Fruit fly (Drosophila melanogaster) whole organism, embryonic: Measurements from ENCODE around the gene Rad9.

ENCODE experiments used
- ATbp ChIP-seq: fragments of 200-800 bp; sonication (Bioruptor generic); optimal IDR thresholded peaks from 2 replicates; lab custom pipeline; 2017; ENCODE audit warnings: missing biosample characterization, mild to moderate bottlenecking, missing genetic modification characterization, missing genetic modification reagents
- Abd-B ChIP-seq: fragments of 200-800 bp; sonication (Bioruptor generic); optimal IDR thresholded peaks from 2 replicates; lab custom pipeline; 2018; ENCODE audit warnings: missing biosample characterization, mild to moderate bottlenecking, missing genetic modification characterization, moderate library complexity
- Atf-2 ChIP-seq: fragments of 200-800 bp; sonication (Bioruptor generic); optimal IDR thresholded peaks from 2 replicates; lab custom pipeline; 2016; ENCODE audit warnings: missing biosample characterization, missing genetic modification characterization
- BEAF-32 ChIP-seq: fragments of 200-800 bp; sonication (Bioruptor generic); optimal IDR thresholded peaks from 3 replicates; lab custom pipeline; 2017; ENCODE audit warnings: missing biosample characterization, missing genetic modification characterization, mild to moderate bottlenecking, moderate library complexity, missing genetic modification reagents
- C15 ChIP-seq: fragments of 200-800 bp; sonication (Bioruptor generic); IDR thresholded peaks from 3 replicates; pipeline ENCODE4 v1.3.6; 2022; ENCODE audit warnings: missing biosample characterization, missing genetic modification characterization
- CG10321 ChIP-seq: fragments of 200-800 bp; sonication (Bioruptor generic); IDR thresholded peaks from 2 replicates; pipeline ENCODE4 v1.3.6; 2022; ENCODE audit warnings: missing biosample characterization, missing genetic modification characterization
- CG12942 ChIP-seq: fragments of 200-800 bp; sonication (Bioruptor generic); optimal IDR thresholded peaks from 3 replicates; lab custom pipeline; 2016; ENCODE audit warnings: missing biosample characterization, missing genetic modification characterization
- CG15601 ChIP-seq: fragments of 200-800 bp; sonication (Bioruptor generic); optimal IDR thresholded peaks from 3 replicates; lab custom pipeline; 2019; ENCODE audit warnings: missing biosample characterization, mild to moderate bottlenecking, missing genetic modification characterization, moderate library complexity
- CG17385 ChIP-seq: fragments of 200-800 bp; sonication (Bioruptor generic); optimal IDR thresholded peaks from 3 replicates; lab custom pipeline; 2018; ENCODE audit warnings: missing biosample characterization, mild to moderate bottlenecking, missing genetic modification characterization
- CG17612 ChIP-seq: fragments of 200-800 bp; sonication (Bioruptor generic); IDR thresholded peaks from 2 replicates; pipeline ENCODE4 v1.3.6; 2022; ENCODE audit warnings: missing biosample characterization, missing genetic modification characterization
- CG3407 ChIP-seq: fragments of 200-800 bp; sonication (Bioruptor generic); optimal IDR thresholded peaks from 2 replicates; lab custom pipeline; 2018; ENCODE audit warnings: missing biosample characterization, mild to moderate bottlenecking, missing genetic modification characterization
- CG4282 ChIP-seq: fragments of 200-800 bp; sonication (Bioruptor generic); optimal IDR thresholded peaks from 2 replicates; lab custom pipeline; 2016; ENCODE audit warnings: missing biosample characterization, missing genetic modification characterization
- CG6683 ChIP-seq: fragments of 200-800 bp; sonication (Bioruptor generic); optimal IDR thresholded peaks from 2 replicates; lab custom pipeline; 2017; ENCODE audit warnings: missing biosample characterization, mild to moderate bottlenecking, missing genetic modification characterization, missing genetic modification reagents
- CG8089 ChIP-seq: fragments of 200-800 bp; sonication (Bioruptor generic); optimal IDR thresholded peaks from 3 replicates; lab custom pipeline; 2016; ENCODE audit warnings: missing biosample characterization, missing genetic modification characterization
- CG8924 ChIP-seq: fragments of 200-800 bp; optimal IDR thresholded peaks from 3 replicates; lab custom pipeline; 2019; ENCODE audit warnings: missing biosample characterization, mild to moderate bottlenecking, missing genetic modification characterization, moderate library complexity
- GATAe ChIP-seq: fragments of 200-800 bp; sonication (Bioruptor generic); conservative IDR thresholded peaks from 2 replicates; pipeline ENCODE4 v1.3.6; 2022; ENCODE audit warnings: missing biosample characterization, missing genetic modification characterization
- HLH3B ChIP-seq: fragments of 200-800 bp; sonication (Bioruptor generic); IDR thresholded peaks from 2 replicates; pipeline ENCODE4 v1.3.6; 2022; ENCODE audit warnings: missing biosample characterization, missing genetic modification characterization
- NFAT ChIP-seq: fragments of 200-800 bp; sonication (Bioruptor generic); IDR thresholded peaks from 2 replicates; pipeline ENCODE4 v1.3.6; 2022; ENCODE audit warnings: missing biosample characterization, missing genetic modification characterization
- PHDP ChIP-seq: fragments of 200-800 bp; sonication (Bioruptor generic); optimal IDR thresholded peaks from 3 replicates; lab custom pipeline; 2018; ENCODE audit warnings: missing biosample characterization, mild to moderate bottlenecking, missing genetic modification characterization, moderate library complexity
- Sox102F ChIP-seq: fragments of 200-800 bp; sonication (Bioruptor generic); optimal IDR thresholded peaks from 2 replicates; lab custom pipeline; 2018; ENCODE audit warnings: missing biosample characterization, mild to moderate bottlenecking, missing genetic modification characterization, moderate library complexity
- Vsx1 ChIP-seq: fragments of 200-800 bp; sonication (Bioruptor generic); optimal IDR thresholded peaks from 2 replicates; lab custom pipeline; 2017; ENCODE audit warnings: missing biosample characterization, mild to moderate bottlenecking, missing genetic modification characterization, missing genetic modification reagents
- YL-1 ChIP-seq: fragments of 200-800 bp; sonication (Bioruptor generic); optimal IDR thresholded peaks from 3 replicates; lab custom pipeline; 2017; ENCODE audit warnings: missing biosample characterization, mild to moderate bottlenecking, missing genetic modification characterization
- aop ChIP-seq: fragments of 200-800 bp; sonication (Bioruptor generic); IDR thresholded peaks from 2 replicates; pipeline ENCODE4 v1.3.6; 2022; ENCODE audit warnings: missing biosample characterization, missing genetic modification characterization
- ara ChIP-seq: fragments of 200-800 bp; sonication (Bioruptor generic); IDR thresholded peaks from 2 replicates; pipeline ENCODE4 v1.3.6; 2022; ENCODE audit warnings: missing biosample characterization, missing genetic modification characterization
- corto ChIP-seq: fragments of 200-800 bp; sonication (Bioruptor generic); optimal IDR thresholded peaks from 2 replicates; lab custom pipeline; 2016; ENCODE audit warnings: missing biosample characterization, mild to moderate bottlenecking, missing genetic modification characterization, moderate library complexity
- dm ChIP-seq: fragments of 200-800 bp; sonication (Bioruptor generic); optimal IDR thresholded peaks from 3 replicates; lab custom pipeline; 2016; ENCODE audit warnings: missing biosample characterization, missing genetic modification characterization
- eve ChIP-seq, 2 experiments: fragments of >200 bp; optimal IDR thresholded peaks; 2 replicates each; lab custom pipeline; 2017; ENCODE audit warnings: missing biosample characterization in 2 of 2, missing genetic modification characterization in 2 of 2
- gem ChIP-seq: fragments of 200-800 bp; sonication (Bioruptor generic); optimal IDR thresholded peaks from 2 replicates; lab custom pipeline; 2019; ENCODE audit warnings: missing biosample characterization, mild to moderate bottlenecking, missing genetic modification characterization, moderate library complexity
- grau ChIP-seq: fragments of 200-800 bp; optimal IDR thresholded peaks from 3 replicates; lab custom pipeline; 2019; ENCODE audit warnings: missing biosample characterization, mild to moderate bottlenecking, missing genetic modification characterization, moderate library complexity
- grn ChIP-seq: fragments of 200-800 bp; sonication (Bioruptor generic); optimal IDR thresholded peaks from 3 replicates; lab custom pipeline; 2017; ENCODE audit warnings: missing biosample characterization, missing genetic modification characterization
- hbn ChIP-seq: fragments of 200-800 bp; sonication (Bioruptor generic); IDR thresholded peaks from 2 replicates; pipeline ENCODE4 v1.3.6; 2022; ENCODE audit warnings: missing biosample characterization, missing genetic modification characterization; ENCODE audit not compliant: partially characterized antibody
- lbe ChIP-seq: fragments of 200-800 bp; sonication (Bioruptor generic); optimal IDR thresholded peaks from 2 replicates; lab custom pipeline; 2016; ENCODE audit warnings: missing biosample characterization, mild to moderate bottlenecking, missing genetic modification characterization
- nerfin-2 ChIP-seq: fragments of 200-800 bp; sonication (Bioruptor generic); IDR thresholded peaks from 2 replicates; pipeline ENCODE4 v1.3.6; 2022; ENCODE audit warnings: missing biosample characterization, missing genetic modification characterization; ENCODE audit not compliant: partially characterized antibody
- onecut ChIP-seq: fragments of 200-800 bp; sonication (Bioruptor generic); IDR thresholded peaks from 2 replicates; pipeline ENCODE4 v1.3.6; 2022; ENCODE audit warnings: missing biosample characterization, missing genetic modification characterization
- p53 ChIP-seq: fragments of 200-800 bp; sonication (Bioruptor generic); optimal IDR thresholded peaks from 2 replicates; lab custom pipeline; 2016; ENCODE audit warnings: missing biosample characterization, missing genetic modification characterization
- pan ChIP-seq, 4 experiments: fragments of >200 bp in 3 of 4; fragments of 200-800 bp in 1 of 4; sonication (Bioruptor generic) in 1 of 4; optimal IDR thresholded peaks in 3 of 4; IDR thresholded peaks in 1 of 4; 2 replicates each; pipeline versions ENCODE4 v1.3.6 to Lab custom; 2017 to 2022; ENCODE audit warnings: missing biosample characterization in 2 of 4, missing genetic modification characterization in 2 of 4, mixed read lengths in 1 of 4
- ranshi ChIP-seq: fragments of 200-800 bp; sonication (Bioruptor generic); IDR thresholded peaks from 2 replicates; pipeline ENCODE4 v1.3.6; 2022; ENCODE audit warnings: missing biosample characterization, missing genetic modification characterization
- rib ChIP-seq: fragments of 200-800 bp; sonication (Bioruptor generic); IDR thresholded peaks from 2 replicates; pipeline ENCODE4 v1.3.6; 2022; ENCODE audit warnings: missing biosample characterization, missing genetic modification characterization
- slbo ChIP-seq: fragments of 200-800 bp; sonication (Bioruptor generic); IDR thresholded peaks from 2 replicates; pipeline ENCODE4 v1.3.6; 2022; ENCODE audit warnings: missing biosample characterization, missing genetic modification characterization
- ssp ChIP-seq: fragments of 200-800 bp; sonication (Bioruptor generic); IDR thresholded peaks from 2 replicates; pipeline ENCODE4 v1.3.6; 2022; ENCODE audit warnings: missing biosample characterization, missing genetic modification characterization
- tap ChIP-seq: fragments of 200-800 bp; optimal IDR thresholded peaks from 3 replicates; lab custom pipeline; 2019; ENCODE audit warnings: missing biosample characterization, mild to moderate bottlenecking, missing genetic modification characterization, moderate library complexity
- tll ChIP-seq, 2 experiments: fragments of 200-800 bp in 1 of 2; fragments of >200 bp in 1 of 2; sonication (Bioruptor generic) in 1 of 2; optimal IDR thresholded peaks; 2 replicates each; lab custom pipeline; 2017 to 2019; ENCODE audit warnings: missing biosample characterization in 2 of 2, missing genetic modification characterization in 2 of 2, mild to moderate bottlenecking in 1 of 2, moderate library complexity in 1 of 2

The Rad9 gene

dm6 chr3L:18840370-18841007, 31.9 kb downstream of the Rad9 start (continued):
- TF ChIP-seq p53 (GFP tag; lab: Kevin White, UChicago), result no peak
- no peak for TF ChIP-seq GATAe (GFP tag; lab: Robert Waterston, UW)
- TF ChIP-seq rib, result no peak
- TF ChIP-seq YL-1 (GFP tag; lab: Kevin White, UChicago), result no peak
- peak; percentile 70 for TF ChIP-seq BEAF-32 (GFP tag; lab: Kevin White, UChicago)
- TF ChIP-seq CG17612 (GFP tag; lab: Robert Waterston, UW), result no peak
- TF ChIP-seq tap, result peak; percentile 10
- TF ChIP-seq grau, result peak; percentile 1
- TF ChIP-seq Abd-B (GFP tag; lab: Kevin White, UChicago), result no peak
- no peak for TF ChIP-seq CG10321 (GFP tag; lab: Robert Waterston, UW)
- no peak for TF ChIP-seq CG12942
- TF ChIP-seq CG3407 (GFP tag; lab: Kevin White, UChicago), result no peak
- peak; percentile 28 for TF ChIP-seq dm
- TF ChIP-seq slbo, result no peak
- TF ChIP-seq Vsx1, result no peak
- no peak for TF ChIP-seq CG6683 (GFP tag; lab: Kevin White, UChicago)
- peak; percentile 9 for TF ChIP-seq Sox102F (GFP tag; lab: Kevin White, UChicago)
- no peak for TF ChIP-seq C15
- peak; percentile 57 for TF ChIP-seq gem (tag; lab: Kevin White, UChicago)
- TF ChIP-seq CG17385 (GFP tag; lab: Kevin White, UChicago), result no peak
- TF ChIP-seq PHDP (tag; lab: Kevin White, UChicago), result no peak
- no peak for TF ChIP-seq CG4282
- peak; percentile 54 for TF ChIP-seq CG8924 (tag; lab: Kevin White, UChicago)
- TF ChIP-seq nerfin-2 (GFP tag; lab: Robert Waterston, UW), result no peak
- no peak for TF ChIP-seq HLH3B (GFP tag; lab: Robert Waterston, UW)
- TF ChIP-seq CG8089 (GFP tag; lab: Kevin White, UChicago), result no peak
- TF ChIP-seq pan (optimal IDR thresholded peaks at IDR 0.05; lab: Kevin White, UChicago), result no peak
- no peak for TF ChIP-seq pan (GFP tag; optimal IDR thresholded peaks at IDR 0.05 in 1 of 2, IDR thresholded peaks at IDR 0.05 in 1 of 2)
- peak; percentile 7; the same call in 1 of the 2 replicates for TF ChIP-seq onecut
- no peak for TF ChIP-seq ara (GFP tag; lab: Robert Waterston, UW)
- no peak for TF ChIP-seq NFAT (GFP tag; lab: Robert Waterston, UW)
- TF ChIP-seq corto (GFP tag; lab: Kevin White, UChicago), result no peak
- no peak for TF ChIP-seq lbe (GFP tag; lab: Kevin White, UChicago)
- no peak for TF ChIP-seq ranshi (GFP tag; lab: Robert Waterston, UW)
- no peak for TF ChIP-seq eve (GFP tag; optimal IDR thresholded peaks at IDR 0.05; lab: Kevin White, UChicago)
- peak; percentile 97 for TF ChIP-seq grn
- TF ChIP-seq aop (GFP tag; lab: Robert Waterston, UW), result no peak
- TF ChIP-seq ssp, result no peak
- TF ChIP-seq ATbp (GFP tag; lab: Kevin White, UChicago), result no peak
- peak; percentile 32 for TF ChIP-seq Atf-2

dm6 chr3L:18839996-18840369, 32.4 kb downstream of the Rad9 start:
- no peak for TF ChIP-seq CG15601 (tag; lab: Kevin White, UChicago)
- peak in 1 of 2 experiments; percentile 85 for TF ChIP-seq tll (GFP tag; optimal IDR thresholded peaks at IDR 0.05; lab: Kevin White, UChicago)
- TF ChIP-seq hbn (GFP tag; lab: Robert Waterston, UW), result no peak
- TF ChIP-seq GATAe (GFP tag; lab: Robert Waterston, UW), result no peak
- TF ChIP-seq, all 482 proteins: peak for 1
